Worm (Caenorhabditis elegans) whole organism, midembryonic: ENCODE measurements around the gene C43D7.8.

Experiments used
- cog-1 ChIP-seq: sonication (generic microtip); optimal IDR thresholded peaks from 2 replicates; lab custom pipeline; 2016; ENCODE audit warnings: missing genetic modification characterization, missing compliant biosample characterization
- flt-1 ChIP-seq: fragments of 200-800 bp; sonication (Bioruptor generic); IDR thresholded peaks from 2 replicates; pipeline ENCODE4 v1.3.6; 2022; ENCODE audit warnings: missing genetic modification characterization, missing compliant biosample characterization
- ztf-23 ChIP-seq: fragments of 200-800 bp; sonication (Bioruptor generic); IDR thresholded peaks from 2 replicates; pipeline ENCODE4 v1.3.6; 2022; ENCODE audit warnings: missing genetic modification reagents, missing genetic modification characterization, missing compliant biosample characterization

- no peak for TF ChIP-seq flt-1 (GFP tag; lab: Robert Waterston, UW)
- no peak for TF ChIP-seq ztf-23 (GFP tag; lab: Robert Waterston, UW)
- TF ChIP-seq cog-1 (tag; lab: Kevin White, UChicago): no peak
Observed at ce11 chrV:19299262-19299661, 12.0 kb downstream of the C43D7.8 start, which contains the start of gene F55C9.14.
